Worm (Caenorhabditis elegans): ENCODE data around the gene C35A5.8.

Gene C35A5.8

DNA sequence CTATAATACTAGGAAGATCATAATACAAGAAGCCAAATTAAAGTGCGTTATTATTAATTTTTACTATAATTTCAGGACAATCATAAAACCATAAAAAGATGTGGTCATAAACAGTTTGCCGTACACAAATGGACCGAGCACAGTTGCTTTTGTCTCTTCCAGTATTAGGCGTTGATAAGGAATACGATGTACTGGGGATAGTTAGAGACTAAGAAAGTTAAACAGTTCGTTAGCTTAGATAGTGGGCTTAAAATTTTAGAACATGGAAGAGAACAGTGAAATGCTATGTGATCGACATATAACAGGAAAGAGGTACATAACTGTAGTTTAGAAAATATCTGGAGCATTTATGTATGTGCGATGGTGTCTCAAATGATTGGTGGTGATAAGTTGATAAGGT, 40.3 kb downstream of the C35A5.8 start:
- no peak for TF ChIP-seq attf-5 (GFP tag; optimal IDR thresholded peaks at IDR 0.05)
- no peak for TF ChIP-seq B0019.2 (GFP tag; conservative IDR thresholded peaks at IDR 0.05)
- TF ChIP-seq nhr-80 (tag; optimal IDR thresholded peaks at IDR 0.05) = peak; percentile 80
- TF ChIP-seq sdz-38 (tag; optimal IDR thresholded peaks at IDR 0.05) = no peak

ce11 chrV:10484640-10485039, 41.1 kb downstream of the C35A5.8 start, which contains the start of gene Y32F6B.1:
Y32F6B.1 (minus strand) TSS chrV:10484740.
- no peak for TF ChIP-seq chd-7 (tag; optimal IDR thresholded peaks at IDR 0.05)
- no peak for TF ChIP-seq nhr-80 (tag; optimal IDR thresholded peaks at IDR 0.05)

- TF ChIP-seq nhr-80 (tag; optimal IDR thresholded peaks at IDR 0.05) (peak; percentile 85), attf-6 (GFP tag; IDR thresholded peaks at IDR 0.05) (no peak), sptf-2 (GFP tag; optimal IDR thresholded peaks at IDR 0.05) (no peak)
Observed at ce11 chrV:10483995-10484394, 41.7 kb downstream of the C35A5.8 start.

ce11 chrV:10478097-10478828, 47.4 kb downstream of the C35A5.8 start, which contains the start of the genes crp-1 and Y32F6B.9:
crp-1 (plus strand) TSS chrV:10478564.
Y32F6B.9 (plus strand) TSS chrV:10478699.
- TF ChIP-seq B0336.3 (GFP tag; IDR thresholded peaks at IDR 0.05) (0 out of 2 replicates have a peak, but pooled peaks have one; percentile 19), dox-1 (GFP tag; IDR thresholded peaks at IDR 0.05) (peak; percentile 47), zim-3 (tag; optimal IDR thresholded peaks at IDR 0.05) (no peak), nhr-80 (tag; optimal IDR thresholded peaks at IDR 0.05) (peak; percentile 55), let-607 (tag; optimal IDR thresholded peaks at IDR 0.05) (peak in 1 of 2 experiments; percentile 27), cebp-1 (GFP tag; IDR thresholded peaks at IDR 0.05) (no peak), cebp-1 (tag; optimal IDR thresholded peaks at IDR 0.05) (peak; percentile 13)

ce11 chrV:10476864-10477443, 48.8 kb downstream of the C35A5.8 start:
- peak; percentile 66 for TF ChIP-seq ama-1 (optimal IDR thresholded peaks at IDR 0.05)
- TF ChIP-seq ama-1 (GFP tag; optimal IDR thresholded peaks at IDR 0.05) = no peak
- peak; percentile 8 for TF ChIP-seq ZK185.1 (tag; optimal IDR thresholded peaks at IDR 0.05; ENCODE audit: poor library complexity, severe bottlenecking)
- peak; percentile 4 for TF ChIP-seq ceh-27 (GFP tag; optimal IDR thresholded peaks at IDR 0.05)
- peak; percentile 15 for TF ChIP-seq B0035.1 (tag; optimal IDR thresholded peaks at IDR 0.05)
- TF ChIP-seq cebp-1 (GFP tag; IDR thresholded peaks at IDR 0.05) = peak; percentile 51
- TF ChIP-seq cebp-1 (tag; optimal IDR thresholded peaks at IDR 0.05) = peak; percentile 85
- no peak for TF ChIP-seq egl-18 (GFP tag; IDR thresholded peaks at IDR 0.05)
- no peak for TF ChIP-seq ztf-26 (tag; optimal IDR thresholded peaks at IDR 0.05)
- peak; percentile 68; the same call in 1 of the 2 replicates for TF ChIP-seq madf-3 (GFP tag; IDR thresholded peaks at IDR 0.05)

DNA sequence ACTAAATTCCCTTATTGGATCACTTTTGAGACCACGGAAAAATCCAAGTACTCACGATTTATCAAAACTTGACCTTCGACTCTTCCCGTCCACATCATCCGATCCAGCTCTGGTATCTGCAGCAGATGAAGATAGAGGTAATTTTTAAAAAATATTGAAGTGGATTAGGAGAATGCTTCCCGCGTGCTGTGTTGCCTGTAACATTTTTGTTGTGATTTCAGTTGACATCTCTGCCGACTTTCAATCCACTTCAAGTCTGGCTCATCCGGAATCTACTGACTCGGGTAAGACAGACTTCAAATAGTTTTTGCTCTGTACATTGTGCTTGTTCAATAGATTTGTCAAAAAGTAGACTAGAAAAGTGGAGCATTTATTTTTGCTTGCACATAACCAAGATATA, 50.3 kb downstream of the C35A5.8 start:
- TF ChIP-seq atf-7 (tag; optimal IDR thresholded peaks at IDR 0.05) (no peak), nhr-90 (tag; optimal IDR thresholded peaks at IDR 0.05) (no peak), efl-1 (GFP tag; optimal IDR thresholded peaks at IDR 0.05) (no peak), lir-1 (GFP tag; conservative IDR thresholded peaks at IDR 0.05) (no peak), snpc-1.3 (tag; optimal IDR thresholded peaks at IDR 0.05; ENCODE audit: insufficient read depth) (no peak), mes-4 (tag; optimal IDR thresholded peaks at IDR 0.05) (no peak), sptf-2 (GFP tag; optimal IDR thresholded peaks at IDR 0.05) (no peak), snpc-1.1 (tag; optimal IDR thresholded peaks at IDR 0.05; ENCODE audit: insufficient read depth) (no peak)

All from whole organism, young adult.